Worm (Caenorhabditis elegans): Measurements from ENCODE around the gene F40H6.5.

ce11 chrIII:6095654-6096053 is 40.0 kb upstream of the F40H6.5 start:
- no peak for TF ChIP-seq lin-39 (tag; optimal IDR thresholded peaks at IDR 0.05)
- no peak for TF ChIP-seq lin-13 (GFP tag; optimal IDR thresholded peaks at IDR 0.05)

All from whole organism, L2 larva.